Fruit fly (Drosophila melanogaster) ovary, adult (tissue): ENCODE data around the gene MBD-R2.

ENCODE experiments used
- CG17801 ChIP-seq: fragments of 200-800 bp; optimal IDR thresholded peaks from 2 replicates; lab custom pipeline; 2019; ENCODE audit warnings: missing biosample characterization, mild to moderate bottlenecking, missing genetic modification characterization, moderate library complexity; ENCODE audit not compliant: partially characterized antibody

Gene MBD-R2

DNA sequence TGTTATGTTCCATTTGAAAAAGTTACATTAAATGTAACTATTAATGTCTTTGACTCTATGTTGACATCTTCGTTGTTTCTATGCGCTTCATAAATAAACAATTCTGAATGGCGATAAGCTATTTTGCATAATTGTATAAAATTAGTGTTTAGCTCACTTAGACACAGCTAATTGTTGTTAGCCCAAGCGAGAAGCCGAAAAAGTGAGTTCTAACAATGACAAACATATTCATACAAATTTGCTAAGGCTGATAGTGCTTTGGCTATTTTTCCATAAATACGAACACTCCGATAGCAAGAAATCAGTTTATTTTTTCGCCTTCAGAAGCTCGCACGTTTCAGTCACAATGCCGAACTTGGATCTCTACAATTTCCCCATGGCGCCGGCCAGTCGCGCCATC lies 22.1 kb upstream of the MBD-R2 start, which contains the start of gene GstD7:
Gene GstD7, plus strand, starts transcription at position 301 of the 400 bp plus-strand sequence.
- no peak for TF ChIP-seq CG17801

DNA sequence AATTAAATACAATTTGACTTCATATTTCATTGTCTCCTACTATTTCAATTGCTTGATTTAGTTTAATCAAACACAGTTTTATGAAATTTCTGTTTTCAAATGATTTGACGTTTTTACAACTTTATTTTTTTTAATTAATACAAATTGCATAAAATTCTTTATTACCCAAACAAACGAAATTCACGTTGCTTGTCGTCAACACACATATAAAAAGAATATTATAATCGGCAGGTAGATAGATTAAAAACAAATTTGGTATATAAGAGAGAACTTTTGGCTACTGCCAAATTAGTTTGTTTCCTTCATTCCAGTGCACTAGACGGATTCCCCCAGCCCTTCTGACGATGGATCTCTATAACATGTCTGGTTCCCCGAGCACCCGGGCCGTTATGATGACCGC lies 20.8 kb upstream of the MBD-R2 start, which contains the start of gene GstD6:
Gene GstD6, plus strand, starts transcription at position 301 of the 400 bp plus-strand sequence.
- no peak for TF ChIP-seq CG17801

DNA sequence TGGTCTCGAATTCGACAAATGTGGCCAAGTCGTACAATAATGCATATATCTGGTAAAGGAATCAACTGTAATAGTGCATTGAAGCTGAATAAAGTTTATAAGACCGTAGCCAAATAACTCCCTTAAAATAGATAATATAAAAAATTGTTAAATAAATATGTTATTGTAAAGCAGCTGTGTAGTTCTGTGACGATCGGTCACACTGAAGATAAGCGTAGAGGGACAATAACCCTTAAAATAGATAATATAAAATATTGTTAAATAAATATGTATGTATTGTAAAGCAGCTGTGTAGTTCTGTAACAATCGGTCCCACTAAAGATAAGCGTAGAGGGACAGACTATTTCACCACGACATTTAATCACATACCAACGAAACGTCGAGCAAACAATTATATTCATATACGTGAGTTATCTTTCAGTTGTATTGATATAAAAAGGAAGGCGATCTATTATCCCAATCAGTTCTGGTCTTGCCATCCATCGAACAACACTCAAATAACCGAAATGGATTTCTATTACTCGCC lies 19.3 kb upstream of the MBD-R2 start, which contains the start of gene GstD5:
Gene GstD5, plus strand, starts transcription at position 476 of the 526 bp plus-strand sequence.
- no peak for TF ChIP-seq CG17801

DNA sequence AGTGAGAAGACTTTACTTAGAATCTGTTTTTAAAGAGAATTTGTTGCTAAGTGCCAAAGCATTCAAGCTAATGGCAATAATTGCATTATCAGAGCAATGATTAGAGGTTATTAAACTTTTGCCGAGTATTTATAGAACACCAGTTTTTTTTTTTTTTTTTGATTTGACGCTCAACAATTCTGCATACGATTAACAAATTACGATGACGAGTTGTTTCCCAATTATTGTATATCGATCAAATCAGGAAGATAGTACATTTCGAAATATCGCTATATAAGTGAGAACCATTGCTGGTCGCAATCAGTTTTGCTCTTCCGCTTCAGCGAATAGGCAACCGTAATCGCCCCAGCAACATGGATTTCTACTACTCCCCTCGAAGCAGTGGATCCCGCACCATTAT lies 17.7 kb upstream of the MBD-R2 start, which contains the start of gene GstD4:
Gene GstD4, plus strand, starts transcription at position 301 of the 400 bp plus-strand sequence.
- no peak for TF ChIP-seq CG17801

DNA sequence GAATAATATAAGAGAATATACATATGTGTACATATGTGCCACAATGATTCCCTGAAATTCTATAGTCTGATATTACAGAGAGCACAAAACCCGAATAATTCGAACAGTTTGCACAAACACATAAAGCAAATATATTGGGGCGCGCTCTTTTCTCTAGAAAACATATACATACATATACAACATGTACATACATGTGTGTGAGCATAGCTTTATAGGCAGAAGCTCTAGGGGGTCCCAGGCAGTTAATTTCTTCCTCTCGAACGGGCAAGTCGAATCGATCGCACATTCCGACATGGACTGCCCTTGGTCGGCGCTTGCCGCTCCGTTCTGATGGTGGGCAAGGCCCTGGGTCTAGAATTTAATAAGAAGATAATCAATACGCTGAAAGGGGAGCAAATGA lies 16.7 kb upstream of the MBD-R2 start, which contains the start of gene GstD3:
Gene GstD3, plus strand, starts transcription at position 269 of the 400 bp plus-strand sequence.
- no peak for TF ChIP-seq CG17801

DNA sequence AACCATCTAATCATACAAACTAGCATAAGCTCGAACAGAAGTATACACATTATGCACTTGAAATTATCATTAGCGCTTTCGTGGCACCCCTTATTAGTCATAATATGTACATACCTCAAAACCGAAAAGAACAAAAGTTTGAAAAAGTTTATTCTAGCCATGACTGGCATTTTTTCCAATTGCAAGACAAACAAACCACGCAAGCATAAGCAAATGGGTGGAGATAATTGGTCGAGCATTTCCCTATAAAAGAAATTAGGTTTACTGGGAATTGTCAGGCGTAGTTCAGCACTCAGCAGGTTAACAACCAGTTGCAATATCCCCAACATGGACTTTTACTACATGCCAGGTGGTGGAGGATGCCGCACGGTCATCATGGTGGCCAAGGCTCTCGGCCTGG lies 15.6 kb upstream of the MBD-R2 start, which contains the start of gene GstD2:
Gene GstD2, plus strand, starts transcription at position 301 of the 400 bp plus-strand sequence.
- TF ChIP-seq CG17801: peak; percentile 10

DNA sequence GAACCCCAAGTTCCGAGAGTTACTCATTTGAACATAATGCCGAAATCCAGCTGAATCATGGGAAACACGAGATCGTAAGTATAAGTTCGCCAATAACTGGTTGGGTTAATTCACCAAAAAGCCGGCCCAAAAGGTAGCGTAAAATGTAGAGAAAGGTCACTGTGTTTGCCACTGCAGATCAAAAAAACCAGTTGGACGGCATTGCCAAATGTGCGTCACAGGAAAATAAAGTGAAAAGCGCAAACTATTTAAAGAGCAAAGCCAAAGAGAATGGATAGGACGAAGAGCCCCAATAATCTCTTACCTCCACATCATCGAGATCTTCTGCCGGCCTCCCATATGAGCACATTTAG lies 14.6 kb upstream of the MBD-R2 start:
- TF ChIP-seq CG17801: no peak

DNA sequence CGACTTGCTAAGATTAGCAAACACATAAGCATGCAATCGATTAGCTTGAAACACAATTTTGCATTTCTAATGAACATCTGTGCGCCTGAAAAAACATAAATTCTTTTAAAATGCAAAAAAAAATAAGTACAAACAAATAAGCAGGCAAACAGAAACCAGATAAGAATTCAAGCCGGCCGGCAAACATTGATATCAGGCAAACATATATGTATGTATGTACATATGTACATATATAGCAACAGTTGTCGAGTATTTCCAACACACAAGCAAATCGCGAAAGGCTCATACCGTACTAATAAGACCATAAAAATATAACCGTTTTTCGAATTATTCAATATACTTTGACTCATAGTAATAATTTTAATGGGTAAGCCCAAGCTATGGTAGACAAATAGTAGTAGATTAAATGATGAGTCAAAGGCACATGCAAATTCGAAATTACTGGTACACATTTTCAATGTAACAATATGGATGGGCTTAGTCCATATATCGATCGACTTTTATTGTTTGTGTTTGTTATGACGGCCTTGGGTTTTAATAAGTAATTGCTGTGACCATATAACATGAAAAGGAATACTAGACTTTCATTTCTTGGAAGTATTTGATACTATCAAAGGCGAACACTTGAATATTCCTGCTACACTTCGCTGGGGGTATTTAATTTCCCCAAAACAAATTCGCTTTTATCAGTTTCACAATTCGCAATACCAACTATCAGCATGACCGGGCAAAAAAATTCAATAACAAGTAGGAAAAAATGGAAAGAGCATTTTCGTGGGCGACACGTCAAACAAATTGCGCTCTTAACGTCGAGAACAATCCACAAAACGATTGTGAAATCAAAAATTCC lies 14.0 kb upstream of the MBD-R2 start:
- TF ChIP-seq CG17801: no peak

DNA sequence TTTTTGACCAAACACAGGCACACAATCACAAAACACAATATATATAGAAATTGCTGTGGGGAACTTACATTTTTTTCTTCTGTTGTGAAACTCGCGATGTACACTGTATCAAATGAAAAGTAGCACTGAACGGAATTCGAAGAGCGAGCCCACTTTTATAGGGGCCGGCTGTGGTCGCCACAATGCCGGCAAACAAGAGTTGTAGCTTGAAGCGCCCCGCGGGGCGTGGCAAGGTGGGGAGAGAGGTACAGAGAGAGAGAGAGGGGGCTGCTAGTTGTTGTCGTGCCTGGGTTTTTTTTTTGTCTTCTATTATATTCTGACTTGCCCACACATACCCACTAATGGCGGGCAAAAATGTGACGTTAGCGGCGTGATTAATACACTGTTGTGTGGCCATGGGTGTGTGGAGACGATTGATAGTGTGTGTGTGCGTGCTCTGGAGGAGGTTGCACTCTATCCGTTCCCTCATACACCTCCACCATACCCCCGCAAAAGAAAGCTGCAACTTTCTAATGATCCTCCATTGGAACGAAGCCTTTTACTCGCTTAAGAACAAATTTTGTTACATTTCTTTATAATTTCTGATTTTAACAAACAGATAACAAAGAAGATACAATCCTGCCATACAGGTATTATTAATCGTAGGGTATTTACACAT lies 13.2 kb upstream of the MBD-R2 start, which contains the start of gene GstD1:
Gene GstD1, minus strand, starts transcription at position 134 of the 658 bp plus-strand sequence.
- TF ChIP-seq CG17801: peak; percentile 74

DNA sequence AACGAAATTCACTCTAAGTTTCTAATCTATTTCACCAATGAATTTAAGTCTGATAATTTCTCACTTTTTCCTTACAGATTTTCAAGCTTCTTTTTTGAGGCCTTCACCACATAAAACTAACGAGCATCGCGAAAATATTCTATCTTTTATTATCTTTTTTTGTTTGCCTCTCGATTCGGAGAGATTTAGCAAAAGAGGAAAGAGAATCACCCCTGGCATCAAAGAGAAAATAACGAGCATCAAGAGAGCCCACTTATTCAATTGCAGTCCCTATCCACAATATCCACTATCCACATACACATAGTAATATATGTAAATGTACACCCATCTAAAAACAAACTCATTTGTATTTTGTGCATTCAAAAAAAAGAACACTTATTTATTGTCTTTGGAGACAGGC lies 11.4 kb upstream of the MBD-R2 start, which contains the start of gene GstD9:
Gene GstD9, minus strand, starts transcription at position 101 of the 400 bp plus-strand sequence.
- no peak for TF ChIP-seq CG17801

DNA sequence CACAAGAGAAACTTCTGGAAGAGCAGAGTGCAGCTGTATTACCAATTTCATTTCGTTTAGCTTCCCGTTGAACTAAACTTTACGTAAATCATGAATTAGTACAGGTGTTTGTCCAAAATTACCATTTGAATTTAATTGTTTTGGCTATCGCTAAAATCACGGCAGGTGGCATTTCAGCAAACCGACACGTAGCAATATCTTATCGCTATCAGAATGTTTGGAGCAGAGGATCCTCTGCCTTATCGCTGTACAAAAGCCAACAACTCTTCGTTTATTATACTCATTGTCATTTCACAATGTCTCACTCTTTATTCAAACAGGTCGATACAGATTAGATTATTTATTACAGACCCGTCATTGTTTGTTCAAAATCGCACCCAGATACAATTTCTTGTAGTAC lies 9.8 kb upstream of the MBD-R2 start:
- TF ChIP-seq CG17801: no peak

DNA sequence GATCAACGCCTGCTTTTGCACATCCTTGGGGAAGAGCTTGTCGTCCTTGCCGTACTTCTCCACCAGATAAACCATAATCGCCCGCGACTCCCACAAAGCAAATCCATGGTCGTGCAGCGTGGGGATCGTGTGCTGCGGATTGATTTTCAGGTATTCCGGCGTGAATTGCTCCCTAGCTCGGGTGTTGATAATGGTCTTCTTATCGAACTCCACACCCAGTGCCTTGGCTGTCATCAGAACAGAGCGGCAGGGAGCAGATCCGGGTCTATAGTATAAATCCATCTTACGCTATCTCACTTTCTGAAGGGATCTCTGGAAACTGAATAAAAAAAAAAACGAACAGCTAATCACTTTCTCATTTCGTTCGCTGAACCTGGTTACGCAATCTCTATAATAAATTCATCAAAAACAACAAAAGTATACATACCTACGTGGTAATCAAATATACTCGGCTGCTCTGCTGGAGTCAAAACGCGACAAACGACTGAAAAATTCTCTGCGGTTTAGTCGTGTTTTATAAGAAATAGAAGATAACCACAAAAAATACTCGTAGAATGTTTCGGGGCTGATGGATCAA lies 9.3 kb upstream of the MBD-R2 start, which contains the start of gene GstD10:
Gene GstD10, minus strand, starts transcription at position 472 of the 577 bp plus-strand sequence.
- TF ChIP-seq CG17801: no peak

DNA sequence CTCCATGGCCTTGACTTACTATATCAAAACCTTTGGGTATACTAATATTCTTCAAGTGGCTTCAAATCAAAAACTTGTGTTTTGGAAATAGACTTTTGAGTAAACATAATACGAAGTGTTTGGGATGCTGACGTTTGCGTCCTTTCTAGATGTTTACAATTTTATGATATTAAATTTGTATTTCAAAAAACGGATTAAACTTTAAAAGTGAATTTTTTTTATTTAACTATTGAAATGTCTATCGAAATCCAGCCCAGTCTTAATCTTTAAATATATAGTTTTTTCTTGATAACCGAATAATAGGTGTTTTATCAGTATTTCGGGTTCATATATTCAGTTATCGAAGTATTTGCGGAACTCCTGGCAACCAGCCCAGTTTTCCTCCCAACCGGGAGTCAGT lies 8.5 kb upstream of the MBD-R2 start, which contains the start of gene Tim17a1:
Gene Tim17a1, minus strand, starts transcription at position 101 of the 400 bp plus-strand sequence.
- no peak for TF ChIP-seq CG17801

DNA sequence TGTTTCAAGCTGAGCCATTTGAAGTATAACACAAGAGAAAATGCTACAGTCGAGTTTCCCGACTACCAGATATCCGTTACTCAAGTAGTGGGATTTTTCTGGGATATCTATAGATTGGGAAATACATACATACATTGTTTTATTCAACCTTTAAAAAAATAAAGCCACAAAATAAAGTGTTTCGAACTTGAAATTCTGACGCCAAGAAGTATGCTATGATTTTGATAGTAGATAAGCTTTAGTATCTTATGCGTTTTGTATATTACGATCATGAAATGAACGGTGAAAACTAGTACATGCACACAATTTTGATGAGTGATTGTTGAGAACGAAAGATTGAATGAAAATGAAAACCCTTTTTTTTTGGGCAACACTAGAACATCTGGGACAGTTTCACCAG lies 7.5 kb upstream of the MBD-R2 start:
- TF ChIP-seq CG17801: no peak

DNA sequence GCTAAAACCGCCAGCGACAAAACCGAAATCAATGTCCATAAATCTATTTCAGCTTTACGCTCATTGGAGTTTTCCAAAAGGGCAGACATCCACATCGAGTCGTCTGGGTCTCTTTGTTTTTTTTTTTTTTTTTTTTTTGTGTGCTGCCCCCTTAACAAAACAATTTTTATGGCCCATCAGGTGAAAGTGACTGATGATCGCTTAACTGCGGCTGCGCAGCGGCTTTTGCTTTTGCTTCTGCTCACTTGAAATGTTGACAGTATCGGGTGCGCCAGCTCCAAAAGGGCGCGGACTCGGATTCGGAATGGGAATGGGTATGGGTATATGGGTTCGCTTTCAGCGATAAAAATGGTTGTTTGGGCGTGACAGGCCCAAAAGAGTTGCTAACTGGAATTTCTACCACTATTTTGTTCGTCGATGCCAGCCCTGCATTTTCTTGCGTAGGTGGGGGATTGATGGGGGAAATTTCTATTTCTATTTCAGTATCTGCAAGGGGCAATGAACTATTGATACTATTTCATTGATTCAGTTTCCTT lies 6.0 kb upstream of the MBD-R2 start:
- no peak for TF ChIP-seq CG17801

DNA sequence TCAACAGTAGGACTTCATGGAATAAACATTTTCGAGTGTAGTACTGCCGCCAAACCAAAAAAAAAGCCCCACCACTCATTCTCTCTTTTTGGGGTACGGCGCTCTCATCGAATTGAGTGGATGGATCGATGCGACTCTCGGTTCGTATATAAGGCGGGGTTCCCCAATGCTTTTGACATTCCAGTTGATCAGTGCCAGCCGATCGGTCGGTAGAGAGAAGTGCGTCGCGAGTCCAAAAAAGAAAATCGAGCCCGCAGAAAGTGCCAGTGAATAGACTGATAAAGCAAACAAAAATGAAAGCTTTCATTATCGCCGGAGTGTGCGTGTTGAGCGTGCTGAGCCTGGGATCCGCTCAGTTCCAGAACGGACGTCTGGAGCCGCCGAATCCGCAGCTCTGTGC lies 3.8 kb upstream of the MBD-R2 start, which contains the start of gene CG4115:
Gene CG4115, plus strand, starts transcription at position 172 of the 400 bp plus-strand sequence.
- no peak for TF ChIP-seq CG17801
